Fruit fly (Drosophila melanogaster) whole organism, embryonic: ENCODE results near the gene Setx.

ENCODE experiments used
- Bdp1 ChIP-seq: fragments of 200-800 bp; sonication (Bioruptor generic); optimal IDR thresholded peaks from 3 replicates; lab custom pipeline; 2016; ENCODE audit warnings: missing biosample characterization, missing genetic modification characterization
- BtbVII ChIP-seq: fragments of 200-800 bp; sonication (Bioruptor generic); optimal IDR thresholded peaks from 3 replicates; lab custom pipeline; 2017; ENCODE audit warnings: missing biosample characterization, mild to moderate bottlenecking, missing genetic modification characterization
- CG10462 ChIP-seq: fragments of 200-800 bp; sonication (Bioruptor generic); optimal IDR thresholded peaks from 2 replicates; lab custom pipeline; 2016; ENCODE audit warnings: missing biosample characterization, missing genetic modification characterization
- CG11085 ChIP-seq: fragments of 200-800 bp; sonication (Bioruptor generic); IDR thresholded peaks from 2 replicates; pipeline ENCODE4 v1.3.6; 2022; ENCODE audit warnings: missing biosample characterization, missing genetic modification characterization
- CG13775 ChIP-seq: fragments of 200-800 bp; sonication (Bioruptor generic); optimal IDR thresholded peaks from 3 replicates; lab custom pipeline; 2017; ENCODE audit warnings: missing biosample characterization, mild to moderate bottlenecking, missing genetic modification characterization
- CG14014 ChIP-seq: fragments of 200-800 bp; sonication (Bioruptor generic); IDR thresholded peaks from 2 replicates; pipeline ENCODE4 v1.3.6; 2022; ENCODE audit warnings: missing biosample characterization, missing genetic modification characterization
- CG14667 ChIP-seq: fragments of 200-800 bp; sonication (Bioruptor generic); IDR thresholded peaks from 2 replicates; pipeline ENCODE4 v1.3.6; 2022; ENCODE audit warnings: missing biosample characterization, missing genetic modification characterization
- CG15601 ChIP-seq: fragments of 200-800 bp; sonication (Bioruptor generic); optimal IDR thresholded peaks from 3 replicates; lab custom pipeline; 2019; ENCODE audit warnings: missing biosample characterization, mild to moderate bottlenecking, missing genetic modification characterization, moderate library complexity
- CG17186 ChIP-seq: fragments of 200-800 bp; sonication (Bioruptor generic); optimal IDR thresholded peaks from 3 replicates; lab custom pipeline; 2017; ENCODE audit warnings: missing biosample characterization, missing genetic modification reagents, missing genetic modification characterization
- CG17328 ChIP-seq: fragments of 200-800 bp; sonication (Bioruptor generic); IDR thresholded peaks from 2 replicates; pipeline ENCODE4 v1.3.6; 2022; ENCODE audit warnings: missing biosample characterization, missing genetic modification characterization
- CG1792 ChIP-seq: fragments of 200-800 bp; sonication (Bioruptor generic); optimal IDR thresholded peaks from 2 replicates; lab custom pipeline; 2016; ENCODE audit warnings: missing biosample characterization, missing genetic modification characterization
- CG18476 ChIP-seq: fragments of 200-800 bp; sonication (Bioruptor generic); optimal IDR thresholded peaks from 2 replicates; lab custom pipeline; 2016; ENCODE audit warnings: missing biosample characterization, mild to moderate bottlenecking, missing genetic modification characterization
- CG2875 ChIP-seq: fragments of 200-800 bp; sonication (Bioruptor generic); optimal IDR thresholded peaks from 2 replicates; lab custom pipeline; 2017; ENCODE audit warnings: missing biosample characterization, mild to moderate bottlenecking, missing genetic modification characterization, missing genetic modification reagents
- CG3726 ChIP-seq: fragments of 200-800 bp; sonication (Bioruptor generic); IDR thresholded peaks from 3 replicates; pipeline ENCODE4, ENCODE4 v1.3.6; 2022; ENCODE audit warnings: missing biosample characterization, missing genetic modification characterization
- CG6689 ChIP-seq: fragments of 200-800 bp; sonication (Bioruptor generic); IDR thresholded peaks from 2 replicates; pipeline ENCODE4 v1.3.6; 2022; ENCODE audit warnings: missing biosample characterization, missing genetic modification characterization
- CG8281 ChIP-seq: fragments of 200-800 bp; sonication (Bioruptor generic); optimal IDR thresholded peaks from 2 replicates; lab custom pipeline; 2018; ENCODE audit warnings: missing biosample characterization, mild to moderate bottlenecking, missing genetic modification characterization, moderate library complexity
- CG8944 ChIP-seq: fragments of 200-800 bp; sonication (Bioruptor generic); optimal IDR thresholded peaks from 3 replicates; lab custom pipeline; 2016; ENCODE audit warnings: missing biosample characterization, missing genetic modification characterization
- Dip3 ChIP-seq: fragments of 200-800 bp; sonication (Bioruptor generic); optimal IDR thresholded peaks from 3 replicates; lab custom pipeline; 2016; ENCODE audit warnings: missing biosample characterization, missing genetic modification characterization
- ERR ChIP-seq: fragments of 200-800 bp; sonication (Bioruptor generic); optimal IDR thresholded peaks from 2 replicates; lab custom pipeline; 2016; ENCODE audit warnings: missing biosample characterization, missing genetic modification characterization
- Eip74EF ChIP-seq, 2 experiments: fragments of 200-800 bp in 1 of 2; fragments of >200 bp in 1 of 2; sonication (Bioruptor generic) in 1 of 2; optimal IDR thresholded peaks; 2 replicates each; lab custom pipeline; 2017 to 2019; ENCODE audit warnings: missing biosample characterization in 2 of 2, missing genetic modification characterization in 2 of 2, mild to moderate bottlenecking in 1 of 2, moderate library complexity in 1 of 2
- Fer3 ChIP-seq: fragments of 200-800 bp; sonication (Bioruptor generic); optimal IDR thresholded peaks from 2 replicates; lab custom pipeline; 2018; ENCODE audit warnings: missing biosample characterization, mild to moderate bottlenecking, missing genetic modification characterization, moderate library complexity
- Hmx ChIP-seq: fragments of 200-800 bp; sonication (Bioruptor generic); optimal IDR thresholded peaks from 2 replicates; lab custom pipeline; 2016; ENCODE audit warnings: missing biosample characterization, missing genetic modification characterization
- Hr39 ChIP-seq: fragments of >200 bp; optimal IDR thresholded peaks from 2 replicates; lab custom pipeline; 2017
- Kr ChIP-seq: fragments of 200-800 bp; sonication (Bioruptor generic); optimal IDR thresholded peaks from 2 replicates; lab custom pipeline; 2017; ENCODE audit warnings: missing biosample characterization, mild to moderate bottlenecking, missing genetic modification characterization
- NfI ChIP-seq: fragments of 200-800 bp; sonication (Bioruptor generic); optimal IDR thresholded peaks from 3 replicates; lab custom pipeline; 2018; ENCODE audit warnings: missing biosample characterization, mild to moderate bottlenecking, missing genetic modification characterization, moderate library complexity
- abd-A ChIP-seq: fragments of 200-800 bp; sonication (Bioruptor generic); optimal IDR thresholded peaks from 3 replicates; lab custom pipeline; 2019; ENCODE audit warnings: missing biosample characterization, mild to moderate bottlenecking, missing genetic modification characterization, moderate library complexity
- aop ChIP-seq: fragments of 200-800 bp; sonication (Bioruptor generic); IDR thresholded peaks from 2 replicates; pipeline ENCODE4 v1.3.6; 2022; ENCODE audit warnings: missing biosample characterization, missing genetic modification characterization
- ash1 ChIP-seq: fragments of 200-800 bp; sonication (Bioruptor generic); optimal IDR thresholded peaks from 2 replicates; lab custom pipeline; 2018; ENCODE audit warnings: missing biosample characterization, mild to moderate bottlenecking, missing genetic modification characterization
- cato ChIP-seq: fragments of 200-800 bp; sonication (Bioruptor generic); optimal IDR thresholded peaks from 2 replicates; lab custom pipeline; 2016; ENCODE audit warnings: missing biosample characterization, missing genetic modification characterization, borderline replicate concordance
- cg ChIP-seq: fragments of 200-800 bp; sonication (Bioruptor generic); optimal IDR thresholded peaks from 3 replicates; lab custom pipeline; 2019; ENCODE audit warnings: missing biosample characterization, mild to moderate bottlenecking, missing genetic modification characterization, moderate library complexity
- ci ChIP-seq: fragments of 200-800 bp; sonication (Bioruptor generic); IDR thresholded peaks from 3 replicates; pipeline ENCODE4 v1.3.6; 2022; ENCODE audit warnings: missing biosample characterization, missing genetic modification characterization
- crol ChIP-seq: fragments of 200-800 bp; sonication (Bioruptor generic); IDR thresholded peaks from 2 replicates; pipeline ENCODE4 v1.3.6; 2022; ENCODE audit warnings: missing biosample characterization, missing genetic modification characterization
- crp ChIP-seq, 2 experiments: fragments of 200-800 bp; sonication (Bioruptor generic); optimal IDR thresholded peaks; 2 replicates in 1 of 2; 3 replicates in 1 of 2; lab custom pipeline; 2017; ENCODE audit warnings: missing biosample characterization in 2 of 2, missing genetic modification characterization in 2 of 2, mild to moderate bottlenecking in 1 of 2, moderate library complexity in 1 of 2
- dmrt99B ChIP-seq: fragments of 200-800 bp; sonication (Bioruptor generic); optimal IDR thresholded peaks from 2 replicates; lab custom pipeline; 2018; ENCODE audit warnings: missing biosample characterization, mild to moderate bottlenecking, missing genetic modification characterization, moderate library complexity
- eyg ChIP-seq: fragments of 200-800 bp; sonication (Bioruptor generic); optimal IDR thresholded peaks from 3 replicates; lab custom pipeline; 2016; ENCODE audit warnings: missing biosample characterization, missing genetic modification characterization
- ftz-f1 ChIP-seq: fragments of 200-800 bp; sonication (Bioruptor generic); optimal IDR thresholded peaks from 2 replicates; lab custom pipeline; 2016; ENCODE audit warnings: missing biosample characterization, missing genetic modification characterization
- gcm2 ChIP-seq: fragments of 200-800 bp; sonication (Bioruptor generic); optimal IDR thresholded peaks from 2 replicates; lab custom pipeline; 2016; ENCODE audit warnings: missing biosample characterization, missing genetic modification characterization
- gem ChIP-seq: fragments of 200-800 bp; sonication (Bioruptor generic); optimal IDR thresholded peaks from 2 replicates; lab custom pipeline; 2019; ENCODE audit warnings: missing biosample characterization, mild to moderate bottlenecking, missing genetic modification characterization, moderate library complexity
- lab ChIP-seq: fragments of 200-800 bp; sonication (Bioruptor generic); optimal IDR thresholded peaks from 3 replicates; lab custom pipeline; 2017; ENCODE audit warnings: missing biosample characterization, missing genetic modification characterization, mild to moderate bottlenecking, moderate library complexity, missing genetic modification reagents
- lov ChIP-seq, 2 experiments: fragments of 200-800 bp in 1 of 2; fragments of >200 bp in 1 of 2; sonication (Bioruptor generic) in 1 of 2; IDR thresholded peaks in 1 of 2; optimal IDR thresholded peaks in 1 of 2; 2 replicates in 1 of 2; 3 replicates in 1 of 2; pipeline versions ENCODE4 v1.3.6 to Lab custom; 2017 to 2022; ENCODE audit warnings: missing biosample characterization in 1 of 2, missing genetic modification characterization in 1 of 2
- nerfin-2 ChIP-seq: fragments of 200-800 bp; sonication (Bioruptor generic); IDR thresholded peaks from 2 replicates; pipeline ENCODE4 v1.3.6; 2022; ENCODE audit warnings: missing biosample characterization, missing genetic modification characterization; ENCODE audit not compliant: partially characterized antibody
- oc ChIP-seq: fragments of 200-800 bp; sonication (Bioruptor generic); optimal IDR thresholded peaks from 2 replicates; lab custom pipeline; 2018; ENCODE audit warnings: missing biosample characterization, mild to moderate bottlenecking, missing genetic modification characterization, moderate library complexity
- pzg ChIP-seq: fragments of 200-800 bp; sonication (Bioruptor generic); optimal IDR thresholded peaks from 3 replicates; lab custom pipeline; 2018; ENCODE audit warnings: missing biosample characterization, mild to moderate bottlenecking, missing genetic modification characterization, moderate library complexity
- sc ChIP-seq, 3 experiments: fragments of >200 bp in 2 of 3; fragments of 200-800 bp in 1 of 3; sonication (Bioruptor generic) in 1 of 3; optimal IDR thresholded peaks; 2 replicates in 2 of 3; 3 replicates in 1 of 3; lab custom pipeline; 2017; ENCODE audit warnings: mild to moderate bottlenecking in 1 of 3, missing biosample characterization in 1 of 3, missing genetic modification characterization in 1 of 3, missing genetic modification reagents in 1 of 3
- seq ChIP-seq: fragments of 200-800 bp; sonication (Bioruptor generic); IDR thresholded peaks from 2 replicates; pipeline ENCODE4 v1.3.6; 2022; ENCODE audit warnings: missing biosample characterization, missing genetic modification characterization
- twi ChIP-seq: fragments of 200-800 bp; optimal IDR thresholded peaks from 2 replicates; lab custom pipeline; 2019; ENCODE audit warnings: missing biosample characterization, mild to moderate bottlenecking, missing genetic modification characterization, moderate library complexity
- vfl ChIP-seq: fragments of 200-800 bp; sonication (Bioruptor generic); optimal IDR thresholded peaks from 2 replicates; lab custom pipeline; 2016; ENCODE audit warnings: missing biosample characterization, missing genetic modification characterization
- wek ChIP-seq: fragments of 200-800 bp; sonication (Bioruptor generic); optimal IDR thresholded peaks from 3 replicates; lab custom pipeline; 2018; ENCODE audit warnings: missing biosample characterization, mild to moderate bottlenecking, missing genetic modification characterization, moderate library complexity
- zf30C ChIP-seq: fragments of 200-800 bp; sonication (Bioruptor generic); optimal IDR thresholded peaks from 3 replicates; lab custom pipeline; 2018; ENCODE audit warnings: missing biosample characterization, mild to moderate bottlenecking, missing genetic modification characterization
- zfh2 ChIP-seq: fragments of 200-800 bp; sonication (Bioruptor generic); optimal IDR thresholded peaks from 2 replicates; lab custom pipeline; 2016; ENCODE audit warnings: missing biosample characterization, missing genetic modification characterization

The Setx gene

DNA sequence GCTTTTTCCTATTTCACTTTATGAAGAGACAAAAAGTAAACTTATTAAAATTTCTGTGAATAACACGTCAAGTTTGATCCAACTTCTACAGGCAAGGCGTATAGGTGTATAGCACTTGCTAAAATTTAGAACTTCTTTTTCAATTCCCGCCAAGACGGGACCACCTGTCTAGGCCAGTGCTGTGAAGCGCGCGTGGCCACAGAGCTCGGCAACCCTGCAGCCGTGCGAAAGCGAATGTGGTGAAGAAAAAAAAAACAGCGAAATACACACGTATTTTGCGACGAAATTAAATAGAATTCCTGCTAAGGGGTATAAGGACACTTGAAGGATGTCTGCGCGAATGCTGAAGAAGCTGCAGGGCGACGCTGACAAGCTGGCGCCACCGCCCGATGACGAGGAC lies 27.1 kb downstream of the Setx start, which contains the start of gene Nulp1 (continued):
- no peak for TF ChIP-seq lab (GFP tag; lab: Kevin White, UChicago)
- TF ChIP-seq zfh2 (GFP tag; lab: Kevin White, UChicago): peak; percentile 18
- TF ChIP-seq CG17186 (GFP tag; lab: Kevin White, UChicago): no peak
- no peak for TF ChIP-seq Kr
- no peak for TF ChIP-seq cg (GFP tag; lab: Kevin White, UChicago)
- TF ChIP-seq Hmx (GFP tag; lab: Kevin White, UChicago): no peak
- peak; percentile 9 for TF ChIP-seq eyg (GFP tag; lab: Kevin White, UChicago)
- no peak for TF ChIP-seq CG18476 (GFP tag; lab: Kevin White, UChicago)
- TF ChIP-seq CG14014: 0 out of 2 replicates have a peak, but pooled peaks have one; percentile 21
- TF ChIP-seq BtbVII: no peak
- TF ChIP-seq CG1792: no peak
- peak; percentile 85 for TF ChIP-seq ci (GFP tag; lab: Robert Waterston, UW)
- TF ChIP-seq nerfin-2 (GFP tag; lab: Robert Waterston, UW): no peak
- no peak for TF ChIP-seq Eip74EF (GFP tag; optimal IDR thresholded peaks at IDR 0.05; lab: Kevin White, UChicago)
- TF ChIP-seq crol (GFP tag; lab: Robert Waterston, UW): no peak
- TF ChIP-seq CG6689 (GFP tag; lab: Robert Waterston, UW): no peak
- peak; percentile 25 for TF ChIP-seq Dip3 (GFP tag; lab: Kevin White, UChicago)
- TF ChIP-seq dmrt99B (tag; lab: Kevin White, UChicago): no peak
- no peak for TF ChIP-seq zf30C (GFP tag; lab: Kevin White, UChicago)
- TF ChIP-seq gcm2 (GFP tag; lab: Kevin White, UChicago): no peak
- no peak for TF ChIP-seq CG2875
- TF ChIP-seq CG3726 (GFP tag; lab: Robert Waterston, UW): no peak
- TF ChIP-seq NfI (GFP tag; lab: Kevin White, UChicago): no peak
- TF ChIP-seq abd-A (tag; lab: Kevin White, UChicago): no peak
- peak; percentile 58 for TF ChIP-seq ftz-f1
- TF ChIP-seq ash1 (GFP tag; lab: Kevin White, UChicago): no peak
- no peak for TF ChIP-seq Bdp1
- TF ChIP-seq crp (GFP tag; optimal IDR thresholded peaks at IDR 0.05; lab: Kevin White, UChicago): peak in 1 of 2 experiments; percentile 75
- no peak for TF ChIP-seq seq
- peak; percentile 75 for TF ChIP-seq pzg (GFP tag; lab: Kevin White, UChicago)
- TF ChIP-seq twi (tag; lab: Kevin White, UChicago): no peak
- TF ChIP-seq wek (GFP tag; lab: Kevin White, UChicago): no peak
- TF ChIP-seq CG14667 (GFP tag; lab: Robert Waterston, UW): no peak
- TF ChIP-seq oc (tag; lab: Kevin White, UChicago): no peak
- TF ChIP-seq CG17328 (GFP tag; lab: Robert Waterston, UW): no peak
- no peak for TF ChIP-seq lov (optimal IDR thresholded peaks at IDR 0.05; lab: Kevin White, UChicago)
- TF ChIP-seq lov (GFP tag; IDR thresholded peaks at IDR 0.05; lab: Robert Waterston, UW): no peak
- TF ChIP-seq sc (optimal IDR thresholded peaks at IDR 0.05; lab: Kevin White, UChicago): no peak
- no peak for TF ChIP-seq sc (GFP tag; optimal IDR thresholded peaks at IDR 0.05; lab: Kevin White, UChicago)
- no peak for TF ChIP-seq CG8281
- no peak for TF ChIP-seq Hr39 (lab: Kevin White, UChicago)
- TF ChIP-seq CG13775: no peak
- TF ChIP-seq CG8944 (GFP tag; lab: Kevin White, UChicago): peak; percentile 17
- no peak for TF ChIP-seq Fer3 (tag; lab: Kevin White, UChicago)
- no peak for TF ChIP-seq cato (GFP tag; lab: Kevin White, UChicago)
- no peak for TF ChIP-seq gem (tag; lab: Kevin White, UChicago)
- TF ChIP-seq CG11085 (GFP tag; lab: Robert Waterston, UW): no peak
- no peak for TF ChIP-seq ERR (GFP tag; lab: Kevin White, UChicago)
- TF ChIP-seq CG15601 (tag; lab: Kevin White, UChicago): no peak
- no peak for TF ChIP-seq CG10462 (GFP tag; lab: Kevin White, UChicago)
- no peak for TF ChIP-seq aop
- no peak for TF ChIP-seq vfl
